Worm (Caenorhabditis elegans): Measurements from ENCODE around the gene scl-1.

- TF ChIP-seq ztf-29 (GFP tag; IDR thresholded peaks at IDR 0.05) (no peak), T22C8.4 (GFP tag; IDR thresholded peaks at IDR 0.05) (no peak), ref-1 (GFP tag; conservative IDR thresholded peaks at IDR 0.05) (no peak), flt-1 (GFP tag; IDR thresholded peaks at IDR 0.05) (no peak), cog-1 (tag; optimal IDR thresholded peaks at IDR 0.05) (no peak)
Observed at ce11 chrIV:13042091-13042490, 14.0 kb upstream of the scl-1 start, which contains the start of gene amt-2.

Measured in whole organism, midembryonic.